Comparison of ENCODE assay signal across 1 fruit fly cellular context in the genomic region with DNA sequence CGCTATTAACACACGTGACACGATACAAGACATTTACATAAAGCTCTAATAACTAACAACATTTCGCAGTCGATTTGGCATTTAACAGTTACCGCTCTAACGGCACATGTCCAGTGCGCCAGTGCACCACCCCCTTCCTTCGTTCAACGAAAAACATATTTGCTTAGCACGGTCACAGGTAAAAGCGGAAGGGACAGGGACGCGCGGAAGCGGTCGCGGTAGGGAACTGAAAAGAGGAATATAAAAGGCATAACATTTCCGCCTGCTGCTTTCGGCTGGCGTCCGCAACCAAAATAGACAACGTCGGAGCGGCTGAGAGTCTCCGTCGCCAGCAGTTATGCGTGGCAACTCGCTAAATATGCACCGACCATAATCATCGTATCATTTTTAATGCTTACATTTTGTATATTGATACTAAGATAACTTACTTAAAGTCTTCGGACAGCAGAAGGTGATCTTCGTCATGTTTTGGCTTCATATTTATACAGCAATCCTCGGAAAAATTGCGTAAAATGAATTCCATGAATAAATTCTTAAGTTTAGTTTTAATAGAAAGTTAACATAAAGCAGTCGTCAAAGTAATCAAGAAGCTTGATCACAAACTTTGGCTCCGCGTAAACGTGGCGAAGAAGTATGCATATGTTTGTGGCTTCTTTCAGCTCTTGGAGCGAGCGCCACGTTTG.
TF ChIP-seq lines count a peak whose summit lies in the region.

No protein-coding gene starts in this region.

TF ChIP-seq in whole organism, embryonic, 481 proteins besides CTCF, POLR2A, EP300 and RAD21 (continued from another document):
- TF ChIP-seq Sin3A (optimal IDR thresholded peaks at IDR 0.05; lab: Kevin White, UChicago) (no peak), bowl (GFP tag; IDR thresholded peaks at IDR 0.05; lab: Robert Waterston, UW) (no peak), CG17568 (GFP tag; optimal IDR thresholded peaks at IDR 0.05; lab: Kevin White, UChicago) (no peak), sisA (GFP tag; IDR thresholded peaks at IDR 0.05; lab: Robert Waterston, UW) (no peak), CG31224 (GFP tag; IDR thresholded peaks at IDR 0.05; lab: Robert Waterston, UW) (no peak), Nf-YA (GFP tag; IDR thresholded peaks at IDR 0.05; lab: Robert Waterston, UW) (no peak), en (GFP tag; optimal IDR thresholded peaks at IDR 0.05; lab: Kevin White, UChicago) (no peak), prd (optimal IDR thresholded peaks at IDR 0.05; lab: Kevin White, UChicago) (no peak), prd (GFP tag; IDR thresholded peaks at IDR 0.05; lab: Robert Waterston, UW) (no peak), CG17612 (GFP tag; IDR thresholded peaks at IDR 0.05; lab: Robert Waterston, UW) (no peak), schlank (tag; optimal IDR thresholded peaks at IDR 0.05; lab: Kevin White, UChicago) (no peak), CG10565 (GFP tag; optimal IDR thresholded peaks at IDR 0.05; lab: Kevin White, UChicago) (no peak), cad (GFP tag; optimal IDR thresholded peaks at IDR 0.05; lab: Kevin White, UChicago) (no peak), CrebB (tag; optimal IDR thresholded peaks at IDR 0.05; lab: Kevin White, UChicago) (no peak), CG9932 (GFP tag; IDR thresholded peaks at IDR 0.05; lab: Robert Waterston, UW) (no peak), crol (GFP tag; IDR thresholded peaks at IDR 0.05; lab: Robert Waterston, UW) (peak; percentile 75), pho (GFP tag; optimal IDR thresholded peaks at IDR 0.05; lab: Kevin White, UChicago) (no peak), chm (GFP tag; IDR thresholded peaks at IDR 0.05; lab: Robert Waterston, UW) (no peak), grn (GFP tag; optimal IDR thresholded peaks at IDR 0.05; lab: Kevin White, UChicago) (no peak), CG12236 (GFP tag; optimal IDR thresholded peaks at IDR 0.05; lab: Kevin White, UChicago) (no peak), psq (GFP tag; optimal IDR thresholded peaks at IDR 0.05; lab: Kevin White, UChicago) (no peak), gsb (GFP tag; IDR thresholded peaks at IDR 0.05; lab: Robert Waterston, UW) (no peak), Eip74EF (GFP tag; optimal IDR thresholded peaks at IDR 0.05; lab: Kevin White, UChicago) (peak in 1 of 2 experiments; percentile 53), CG16779 (GFP tag; IDR thresholded peaks at IDR 0.05; lab: Robert Waterston, UW) (no peak), jigr1 (GFP tag; IDR thresholded peaks at IDR 0.05; lab: Robert Waterston, UW) (no peak), Opbp (GFP tag; IDR thresholded peaks at IDR 0.05; lab: Robert Waterston, UW; ENCODE audit: partially characterized antibody) (no peak), CG8281 (tag; optimal IDR thresholded peaks at IDR 0.05; lab: Kevin White, UChicago) (no peak), C15 (GFP tag; IDR thresholded peaks at IDR 0.05; lab: Robert Waterston, UW) (no peak), CG31388 (GFP tag; optimal IDR thresholded peaks at IDR 0.05; lab: Kevin White, UChicago) (no peak), salm (tag; optimal IDR thresholded peaks at IDR 0.05; lab: Kevin White, UChicago) (no peak), CG42726 (GFP tag; IDR thresholded peaks at IDR 0.05; lab: Robert Waterston, UW; ENCODE audit: partially characterized antibody) (no peak), Nf-YC (tag; optimal IDR thresholded peaks at IDR 0.05; lab: Kevin White, UChicago) (no peak), sens (GFP tag; lab: Kevin White, UChicago) (peak; percentile 85), E2f2 (GFP tag; IDR thresholded peaks at IDR 0.05; lab: Robert Waterston, UW) (no peak), gfzf (GFP tag; optimal IDR thresholded peaks at IDR 0.05; lab: Kevin White, UChicago) (no peak), CG7839 (tag; optimal IDR thresholded peaks at IDR 0.05; lab: Kevin White, UChicago) (peak; percentile 38), Asciz (GFP tag; optimal IDR thresholded peaks at IDR 0.05; lab: Kevin White, UChicago) (peak; percentile 24), CG8359 (GFP tag; optimal IDR thresholded peaks at IDR 0.05; lab: Kevin White, UChicago; ENCODE audit: borderline replicate concordance) (no peak), tna (GFP tag; IDR thresholded peaks at IDR 0.05; lab: Robert Waterston, UW; ENCODE audit: partially characterized antibody) (peak; percentile 25; the same call in 1 of the 2 replicates), unpg (GFP tag; optimal IDR thresholded peaks at IDR 0.05; lab: Kevin White, UChicago) (peak; percentile 32), CG17802 (tag; optimal IDR thresholded peaks at IDR 0.05; lab: Kevin White, UChicago) (no peak), HLHmδ (GFP tag; optimal IDR thresholded peaks at IDR 0.05; lab: Kevin White, UChicago) (no peak), CG17359 (tag; optimal IDR thresholded peaks at IDR 0.05; lab: Kevin White, UChicago) (peak; percentile 59)
